Fruit fly (Drosophila melanogaster): ENCODE results near the gene Mat89Ba.

DNA sequence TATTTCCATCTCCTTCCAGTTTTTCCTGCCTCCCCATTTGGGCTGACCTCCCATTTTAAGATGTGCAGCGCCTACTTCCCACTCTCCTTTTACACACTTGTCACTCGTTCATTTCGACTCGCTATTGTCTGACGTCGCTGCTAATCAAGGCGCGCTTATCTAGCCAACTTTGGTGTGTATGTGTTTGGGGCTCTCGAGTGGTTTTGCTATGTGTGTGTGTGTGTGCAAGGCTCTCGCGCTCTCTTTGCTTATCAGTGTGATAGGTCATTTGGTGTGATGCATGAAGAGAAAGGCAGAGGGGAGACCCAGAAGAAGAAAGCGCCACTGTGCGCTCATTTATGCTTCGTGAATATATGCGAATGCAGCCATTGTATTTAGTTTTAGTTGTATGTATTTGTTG is 12.7 kb upstream of the Mat89Ba start:
- TF ChIP-seq CTCF (optimal IDR thresholded peaks at IDR 0.05) (no peak), CG8478 (optimal IDR thresholded peaks at IDR 0.05) (no peak)

Data from S2 (cell line).